Fruit fly (Drosophila melanogaster): ENCODE measurements around the gene CG17361.

DNA sequence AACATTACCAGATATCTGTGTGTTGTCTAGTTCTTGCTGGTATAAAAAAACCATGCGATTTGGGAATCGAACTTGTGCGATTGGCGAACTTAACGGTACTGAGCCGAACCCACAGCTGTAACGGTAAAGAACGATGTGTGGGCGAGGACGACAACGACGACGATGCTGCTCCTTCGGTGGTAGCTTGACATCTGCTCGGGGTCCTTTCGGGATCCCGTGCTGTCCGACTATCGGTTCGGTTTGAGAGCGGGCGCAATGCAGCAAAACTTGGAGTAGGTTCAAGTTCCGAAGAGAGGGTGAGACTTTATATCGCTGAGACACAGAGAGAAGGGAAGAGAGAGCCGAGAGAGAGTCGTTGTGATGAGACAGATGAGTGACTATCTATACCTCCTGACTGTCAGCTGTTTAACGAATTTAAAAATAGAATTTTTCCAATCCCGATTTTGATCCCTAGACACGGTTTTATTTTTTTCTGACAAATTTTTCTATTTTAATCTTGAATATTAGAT lies 3.7 kb upstream of the CG17361 start, which contains the start of gene CG17364:
- TF ChIP-seq CG8478 (optimal IDR thresholded peaks at IDR 0.05) (no peak), CTCF (optimal IDR thresholded peaks at IDR 0.05) (no peak)
